Worm (Caenorhabditis elegans): ENCODE data around the gene shk-1.

shk-1 gene

ce11 chrII:9741400-9741799, 16.6 kb upstream of the shk-1 start (continued):
- TF ChIP-seq dmd-6 (GFP tag; IDR thresholded peaks at IDR 0.05) (peak; percentile 91), unc-62 (GFP tag; optimal IDR thresholded peaks at IDR 0.05 in 1 of 2) (peak in 1 of 2 experiments; percentile 82), unc-62 (tag; optimal IDR thresholded peaks at IDR 0.05) (no peak), php-3 (GFP tag; IDR thresholded peaks at IDR 0.05) (peak; percentile 89), mdt-29 (GFP tag; IDR thresholded peaks at IDR 0.05) (peak; percentile 48; the same call in 1 of the 2 replicates), fos-1 (tag; optimal IDR thresholded peaks at IDR 0.05) (no peak), lsy-2 (tag; optimal IDR thresholded peaks at IDR 0.05) (peak in 1 of 2 experiments; percentile 3)

ce11 chrII:9742784-9743183, 15.2 kb upstream of the shk-1 start, which contains the start of gene pno-1:
TSS of gene pno-1 (minus strand) at chrII:9742884.
- TF ChIP-seq lin-38 (GFP tag; IDR thresholded peaks at IDR 0.05) (0 out of 2 replicates have a peak, but pooled peaks have one; percentile 9), ztf-7 (tag; optimal IDR thresholded peaks at IDR 0.05) (no peak), egl-43 (GFP tag; IDR thresholded peaks at IDR 0.05) (no peak), mes-2 (tag; optimal IDR thresholded peaks at IDR 0.05; ENCODE audit: poor library complexity, severe bottlenecking) (no peak)

- TF ChIP-seq rbr-2 (tag; optimal IDR thresholded peaks at IDR 0.05) (peak; percentile 45), ceh-20 (GFP tag; IDR thresholded peaks at IDR 0.05) (0 out of 2 replicates have a peak, but pooled peaks have one; percentile 13), ces-1 (GFP tag; optimal IDR thresholded peaks at IDR 0.05) (no peak), hif-1 (tag; optimal IDR thresholded peaks at IDR 0.05) (peak in 1 of 2 experiments; percentile 45), set-16 (GFP tag; IDR thresholded peaks at IDR 0.05) (no peak), dmd-8 (GFP tag; IDR thresholded peaks at IDR 0.05) (no peak), mxl-3 (GFP tag; optimal IDR thresholded peaks at IDR 0.05) (no peak), egl-43 (GFP tag; IDR thresholded peaks at IDR 0.05) (no peak), ama-1 (optimal IDR thresholded peaks at IDR 0.05) (peak; percentile 54), fkh-10 (GFP tag; optimal IDR thresholded peaks at IDR 0.05) (peak; percentile 24), F49E8.2 (tag; optimal IDR thresholded peaks at IDR 0.05; ENCODE audit: borderline replicate concordance) (no peak), nhr-48 (tag; optimal IDR thresholded peaks at IDR 0.05) (no peak), F44E2.7 (GFP tag; IDR thresholded peaks at IDR 0.05) (no peak), saeg-2 (GFP tag; IDR thresholded peaks at IDR 0.05) (no peak), unc-39 (tag; optimal IDR thresholded peaks at IDR 0.05) (no peak), ceh-82 (tag; optimal IDR thresholded peaks at IDR 0.05) (no peak), ceh-62 (tag; optimal IDR thresholded peaks at IDR 0.05) (no peak), pha-4 (GFP tag; IDR thresholded peaks at IDR 0.05) (no peak), pha-4 (tag; optimal IDR thresholded peaks at IDR 0.05) (peak; percentile 79), Y105C5A.15 (GFP tag; IDR thresholded peaks at IDR 0.05) (no peak), nhr-42 (GFP tag; IDR thresholded peaks at IDR 0.05) (no peak), nhr-111 (GFP tag; optimal IDR thresholded peaks at IDR 0.05) (no peak), hlh-30 (tag; optimal IDR thresholded peaks at IDR 0.05; ENCODE audit: insufficient read depth) (peak; percentile 76), ceh-32 (tag; optimal IDR thresholded peaks at IDR 0.05; ENCODE audit: poor library complexity) (no peak), aha-1 (tag) (no peak), unc-62 (GFP tag; optimal IDR thresholded peaks at IDR 0.05 in 1 of 2) (peak in 1 of 2 experiments; percentile 88), unc-62 (tag; optimal IDR thresholded peaks at IDR 0.05) (no peak), mdt-29 (GFP tag; IDR thresholded peaks at IDR 0.05) (no peak), nhr-11 (tag; optimal IDR thresholded peaks at IDR 0.05) (peak; percentile 88), nhr-237 (tag; optimal IDR thresholded peaks at IDR 0.05) (no peak), ctbp-1 (GFP tag; IDR thresholded peaks at IDR 0.05) (no peak), lsy-2 (tag; optimal IDR thresholded peaks at IDR 0.05) (peak; percentile 95 to 99), nhr-28 (tag; optimal IDR thresholded peaks at IDR 0.05) (peak; percentile 55), ztf-7 (tag; optimal IDR thresholded peaks at IDR 0.05) (peak; percentile 20), mep-1 (tag; optimal IDR thresholded peaks at IDR 0.05) (peak; percentile 80), daf-8 (GFP tag; IDR thresholded peaks at IDR 0.05) (no peak), lin-13 (GFP tag; optimal IDR thresholded peaks at IDR 0.05) (peak; percentile 59), nhr-6 (tag; optimal IDR thresholded peaks at IDR 0.05) (peak; percentile 68), madf-9 (GFP tag; conservative IDR thresholded peaks at IDR 0.05) (no peak), lim-7 (GFP tag; IDR thresholded peaks at IDR 0.05) (no peak), aly-2 (tag; optimal IDR thresholded peaks at IDR 0.05) (no peak), arid-1 (GFP tag; conservative IDR thresholded peaks at IDR 0.05) (peak; percentile 57; the same call in 1 of the 2 replicates), fos-1 (tag; optimal IDR thresholded peaks at IDR 0.05) (no peak), lin-15B (tag; optimal IDR thresholded peaks at IDR 0.05) (no peak)
Measured at ce11 chrII:9746069-9746468, 12.0 kb upstream of the shk-1 start, which contains the start of the genes Y53C12B.1 and nos-3. TSS of gene Y53C12B.1 (minus strand) at chrII:9746078. TSS of gene nos-3 (plus strand) at chrII:9746316.

Measured in whole organism, L4 larva.